Fruit fly (Drosophila melanogaster): Measurements from ENCODE around the gene Gr93b.
A peak's percentile ranks its signal among the peaks of the same experiment; 100 is the strongest.

The Gr93b gene

dm6 chr3R:21825140-21825539 lies 18.4 kb downstream of the Gr93b start (continued):
- no peak for TF ChIP-seq CG12659 (GFP tag; optimal IDR thresholded peaks at IDR 0.05)
- peak; percentile 25 for TF ChIP-seq ac (GFP tag; optimal IDR thresholded peaks at IDR 0.05)
- peak in 1 of 3 experiments; percentile 41 for TF ChIP-seq lola (GFP tag; optimal IDR thresholded peaks at IDR 0.05)
- TF ChIP-seq Hr39 (optimal IDR thresholded peaks at IDR 0.05), result no peak
- TF ChIP-seq CG17359 (tag; optimal IDR thresholded peaks at IDR 0.05), result peak; percentile 7
- no peak for TF ChIP-seq exex (tag; optimal IDR thresholded peaks at IDR 0.05)
- no peak for TF ChIP-seq pb (GFP tag; optimal IDR thresholded peaks at IDR 0.05)
- peak; percentile 27 for TF ChIP-seq fd96Cb (tag; optimal IDR thresholded peaks at IDR 0.05)
- no peak for TF ChIP-seq danr (GFP tag; IDR thresholded peaks at IDR 0.05)
- TF ChIP-seq H15 (GFP tag; IDR thresholded peaks at IDR 0.05), result no peak
- TF ChIP-seq D19A (tag; optimal IDR thresholded peaks at IDR 0.05), result peak; percentile 18
- no peak for TF ChIP-seq CG33213 (GFP tag; optimal IDR thresholded peaks at IDR 0.05)
- no peak for TF ChIP-seq ewg (GFP tag; optimal IDR thresholded peaks at IDR 0.05)
- TF ChIP-seq en (GFP tag; optimal IDR thresholded peaks at IDR 0.05), result no peak
- no peak for TF ChIP-seq CG12769 (tag; optimal IDR thresholded peaks at IDR 0.05)
- no peak for TF ChIP-seq CG3847 (GFP tag; IDR thresholded peaks at IDR 0.05)
- TF ChIP-seq ap (GFP tag; IDR thresholded peaks at IDR 0.05), result no peak
- no peak for TF ChIP-seq CG14014 (GFP tag; IDR thresholded peaks at IDR 0.05)
- peak; percentile 2 for TF ChIP-seq CG1603 (tag; optimal IDR thresholded peaks at IDR 0.05)
- TF ChIP-seq CG9797 (GFP tag; optimal IDR thresholded peaks at IDR 0.05), result no peak
- peak; percentile 50 for TF ChIP-seq CG10267 (tag; optimal IDR thresholded peaks at IDR 0.05)
- TF ChIP-seq esg (GFP tag; conservative IDR thresholded peaks at IDR 0.05), result no peak
- TF ChIP-seq zen (tag; optimal IDR thresholded peaks at IDR 0.05), result no peak
- TF ChIP-seq Neu2 (GFP tag; optimal IDR thresholded peaks at IDR 0.05; ENCODE audit: borderline replicate concordance), result no peak
- no peak for TF ChIP-seq CG4404 (GFP tag; IDR thresholded peaks at IDR 0.05)
- TF ChIP-seq wor (GFP tag; IDR thresholded peaks at IDR 0.05), result no peak
- peak; percentile 58 for TF ChIP-seq Asciz (GFP tag; optimal IDR thresholded peaks at IDR 0.05)
- no peak for TF ChIP-seq CG15514 (GFP tag; optimal IDR thresholded peaks at IDR 0.05)
- no peak for TF ChIP-seq cas (GFP tag; IDR thresholded peaks at IDR 0.05)
- TF ChIP-seq Fer1 (GFP tag; optimal IDR thresholded peaks at IDR 0.05), result no peak
- TF ChIP-seq CG7987 (GFP tag; optimal IDR thresholded peaks at IDR 0.05), result peak; percentile 2
- no peak for TF ChIP-seq CG8765 (GFP tag; IDR thresholded peaks at IDR 0.05)
- no peak for TF ChIP-seq crc (GFP tag; optimal IDR thresholded peaks at IDR 0.05)
- TF ChIP-seq hth (optimal IDR thresholded peaks at IDR 0.05), result no peak
- no peak for TF ChIP-seq vfl (GFP tag; optimal IDR thresholded peaks at IDR 0.05)
- TF ChIP-seq gem (tag; optimal IDR thresholded peaks at IDR 0.05), result peak; percentile 15
- no peak for TF ChIP-seq sim (GFP tag; IDR thresholded peaks at IDR 0.05)
- no peak for TF ChIP-seq HLH54F (GFP tag; optimal IDR thresholded peaks at IDR 0.05)
- TF ChIP-seq Dad (GFP tag; optimal IDR thresholded peaks at IDR 0.05), result no peak
- no peak for TF ChIP-seq BEAF-32 (GFP tag; optimal IDR thresholded peaks at IDR 0.05)
- TF ChIP-seq Sox100B (GFP tag; optimal IDR thresholded peaks at IDR 0.05), result peak; percentile 38
- no peak for TF ChIP-seq CG15269 (tag; optimal IDR thresholded peaks at IDR 0.05)
- no peak for TF ChIP-seq CG3838 (GFP tag; optimal IDR thresholded peaks at IDR 0.05)
- no peak for TF ChIP-seq CG8944 (GFP tag; optimal IDR thresholded peaks at IDR 0.05)
- TF ChIP-seq ssp (GFP tag; IDR thresholded peaks at IDR 0.05), result no peak
- no peak for TF ChIP-seq CG12236 (GFP tag; optimal IDR thresholded peaks at IDR 0.05)
- no peak for TF ChIP-seq Deaf1 (tag; optimal IDR thresholded peaks at IDR 0.05)
- no peak for TF ChIP-seq lab (GFP tag; optimal IDR thresholded peaks at IDR 0.05)
- TF ChIP-seq cg (GFP tag; optimal IDR thresholded peaks at IDR 0.05), result no peak
- TF ChIP-seq CG17361 (GFP tag; IDR thresholded peaks at IDR 0.05), result no peak
- no peak for TF ChIP-seq CG1832 (GFP tag; optimal IDR thresholded peaks at IDR 0.05)
- peak; percentile 93 for TF ChIP-seq CG15696 (tag; optimal IDR thresholded peaks at IDR 0.05)
